Fruit fly (Drosophila melanogaster): Measurements from ENCODE around the gene Drsl3.

Gene Drsl3

DNA sequence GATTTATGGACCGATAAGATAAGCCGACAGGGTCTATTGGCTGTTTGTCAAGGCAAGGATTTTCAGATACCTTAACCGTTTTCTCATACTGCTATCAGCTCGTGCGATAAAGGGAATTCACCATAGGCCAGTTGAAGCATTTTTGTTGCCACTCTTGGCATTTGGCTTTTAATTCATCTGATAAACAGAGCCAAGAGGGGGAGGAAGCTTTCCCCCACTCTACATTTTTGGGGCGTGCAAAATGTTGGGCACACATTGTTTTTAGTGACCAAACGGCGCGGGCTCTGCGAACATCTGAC, 35.0 kb downstream of the Drsl3 start (continued):
- no peak for TF ChIP-seq CG6654 (GFP tag; optimal IDR thresholded peaks at IDR 0.05)
- peak; percentile 87 for TF ChIP-seq exex (tag; optimal IDR thresholded peaks at IDR 0.05)
- no peak for TF ChIP-seq CG2712 (tag; optimal IDR thresholded peaks at IDR 0.05)
- peak; percentile 30 for TF ChIP-seq BtbVII (GFP tag; optimal IDR thresholded peaks at IDR 0.05)
- no peak for TF ChIP-seq crc (GFP tag; optimal IDR thresholded peaks at IDR 0.05)
- TF ChIP-seq CG18262 (tag; optimal IDR thresholded peaks at IDR 0.05), result no peak
- TF ChIP-seq Med (GFP tag), result peak; percentile 20
- no peak for TF ChIP-seq Dref (GFP tag; IDR thresholded peaks at IDR 0.05)
- TF ChIP-seq unc-4 (GFP tag; IDR thresholded peaks at IDR 0.05; ENCODE audit: partially characterized antibody), result no peak

dm6 chr3L:3350572-3351343, 36.0 kb downstream of the Drsl3 start:
- peak; percentile 63 for TF ChIP-seq sug (tag; optimal IDR thresholded peaks at IDR 0.05)
- TF ChIP-seq HHEX (GFP tag; optimal IDR thresholded peaks at IDR 0.05), result peak; percentile 31
- TF ChIP-seq D19A (tag; optimal IDR thresholded peaks at IDR 0.05), result peak; percentile 71
- peak; percentile 10 for TF ChIP-seq CG12769 (tag; optimal IDR thresholded peaks at IDR 0.05)
- TF ChIP-seq CG18764 (GFP tag; optimal IDR thresholded peaks at IDR 0.05), result no peak
- no peak for TF ChIP-seq schlank (tag; optimal IDR thresholded peaks at IDR 0.05)
- no peak for TF ChIP-seq CG17802 (tag; optimal IDR thresholded peaks at IDR 0.05)
- TF ChIP-seq CG18599 (GFP tag; optimal IDR thresholded peaks at IDR 0.05), result peak; percentile 43
- TF ChIP-seq sob (GFP tag; IDR thresholded peaks at IDR 0.05), result 0 out of 2 replicates have a peak, but pooled peaks have one; percentile 9
- peak; percentile 12 for TF ChIP-seq CoRest (tag; optimal IDR thresholded peaks at IDR 0.05)
- no peak for TF ChIP-seq so (GFP tag; IDR thresholded peaks at IDR 0.05)
- no peak for TF ChIP-seq klu (GFP tag; IDR thresholded peaks at IDR 0.05)
- TF ChIP-seq GATAe (GFP tag; conservative IDR thresholded peaks at IDR 0.05), result no peak
- TF ChIP-seq onecut (GFP tag; IDR thresholded peaks at IDR 0.05), result peak; percentile 27; the same call in 1 of the 2 replicates
- TF ChIP-seq CG10267 (tag; optimal IDR thresholded peaks at IDR 0.05), result no peak
- peak in 1 of 2 experiments; percentile 43 for TF ChIP-seq Pdp1 (GFP tag; optimal IDR thresholded peaks at IDR 0.05)
- no peak for TF ChIP-seq sisA (GFP tag; IDR thresholded peaks at IDR 0.05)
- TF ChIP-seq CG12391 (tag; optimal IDR thresholded peaks at IDR 0.05), result peak; percentile 14
- peak; percentile 72 for TF ChIP-seq grn (GFP tag; optimal IDR thresholded peaks at IDR 0.05)
- peak; percentile 14 for TF ChIP-seq Hand (GFP tag; optimal IDR thresholded peaks at IDR 0.05)
- TF ChIP-seq CG9817 (tag; optimal IDR thresholded peaks at IDR 0.05), result peak; percentile 11
- no peak for TF ChIP-seq ssp (GFP tag; IDR thresholded peaks at IDR 0.05)
- TF ChIP-seq CG9437 (GFP tag; optimal IDR thresholded peaks at IDR 0.05), result no peak
- TF ChIP-seq CG11456 (GFP tag; IDR thresholded peaks at IDR 0.05), result no peak
- peak; percentile 50 for TF ChIP-seq CG2678 (tag; optimal IDR thresholded peaks at IDR 0.05)
- TF ChIP-seq pum (GFP tag; optimal IDR thresholded peaks at IDR 0.05), result no peak
- peak; percentile 15 for TF ChIP-seq CG30403 (GFP tag; optimal IDR thresholded peaks at IDR 0.05)
- TF ChIP-seq tio (GFP tag; optimal IDR thresholded peaks at IDR 0.05), result no peak
- no peak for TF ChIP-seq Mad (GFP tag; optimal IDR thresholded peaks at IDR 0.05)
- peak; percentile 51 for TF ChIP-seq row (GFP tag; IDR thresholded peaks at IDR 0.05)
- TF ChIP-seq CG16815 (GFP tag; optimal IDR thresholded peaks at IDR 0.05), result no peak
- peak; percentile 10 for TF ChIP-seq Sox100B (GFP tag; optimal IDR thresholded peaks at IDR 0.05)
- peak; percentile 1 for TF ChIP-seq CG1233 (GFP tag; optimal IDR thresholded peaks at IDR 0.05)
- no peak for TF ChIP-seq HmgZ (tag; optimal IDR thresholded peaks at IDR 0.05)
- peak; percentile 91 for TF ChIP-seq exex (tag; optimal IDR thresholded peaks at IDR 0.05)
- TF ChIP-seq mam (GFP tag; optimal IDR thresholded peaks at IDR 0.05), result peak; percentile 11
- 0 out of 2 replicates have a peak, but pooled peaks have one; percentile 14 for TF ChIP-seq CG14014 (GFP tag; IDR thresholded peaks at IDR 0.05)
- TF ChIP-seq CG34422 (GFP tag; IDR thresholded peaks at IDR 0.05), result no peak
- no peak for TF ChIP-seq Dll (GFP tag; IDR thresholded peaks at IDR 0.05; ENCODE audit: partially characterized antibody)
- no peak for TF ChIP-seq peb (GFP tag; IDR thresholded peaks at IDR 0.05)
